Worm (Caenorhabditis elegans) whole organism, L1 larva: ENCODE measurements around the gene Y11D7A.5.
A peak's percentile ranks its signal among the peaks of the same experiment; 100 is the strongest.

ENCODE experiments used
- C16A3.4 ChIP-seq: fragments of 150-350 bp; optimal IDR thresholded peaks from 2 replicates; lab custom pipeline; 2014; ENCODE audit warnings: missing biosample characterization, missing genetic modification characterization
- F16B12.6 ChIP-seq: fragments of 150-350 bp; optimal IDR thresholded peaks from 2 replicates; lab custom pipeline; 2014; ENCODE audit warnings: missing biosample characterization, missing genetic modification characterization
- alr-1 ChIP-seq: fragments of 200-800 bp; sonication (Bioruptor generic); optimal IDR thresholded peaks from 2 replicates; lab custom pipeline; 2018; ENCODE audit warnings: borderline replicate concordance, mild to moderate bottlenecking, missing genetic modification characterization, missing compliant biosample characterization
- aly-2 ChIP-seq: fragments of 150-350 bp; optimal IDR thresholded peaks from 2 replicates; lab custom pipeline; 2014; ENCODE audit warnings: missing biosample characterization, missing genetic modification characterization
- ama-1 ChIP-seq: fragments of 150-350 bp; optimal IDR thresholded peaks from 2 replicates; lab custom pipeline; 2014
- blmp-1 ChIP-seq: fragments of 150-350 bp; optimal IDR thresholded peaks from 2 replicates; lab custom pipeline; 2014; ENCODE audit warnings: missing biosample characterization, missing genetic modification characterization
- dpl-1 ChIP-seq, 3 experiments: fragments of 150-350 bp in 2 of 3; sonication (generic microtip) in 1 of 3; optimal IDR thresholded peaks; 2 replicates each; lab custom pipeline; 2014 to 2017; ENCODE audit warnings: missing biosample characterization in 3 of 3, missing genetic modification characterization in 3 of 3, missing genetic modification reagents in 3 of 3
- dsc-1 ChIP-seq: sonication (generic microtip); optimal IDR thresholded peaks from 2 replicates; lab custom pipeline; 2016; ENCODE audit warnings: mild to moderate bottlenecking, missing genetic modification characterization, missing compliant biosample characterization
- efl-1 ChIP-seq, 4 experiments: fragments of 150-350 bp; optimal IDR thresholded peaks in 3 of 4; peaks in 1 of 4; 1 replicate in 1 of 4; 2 replicates in 3 of 4; lab custom pipeline; 2014; ENCODE audit warnings: missing biosample characterization in 2 of 4, missing genetic modification characterization in 2 of 4, missing genetic modification reagents in 2 of 4
- egl-13 ChIP-seq: sonication (generic microtip); optimal IDR thresholded peaks from 2 replicates; lab custom pipeline; 2016; ENCODE audit warnings: missing genotype, missing genetic modification reagents, missing genetic modification characterization, missing compliant biosample characterization
- egl-27 ChIP-seq, 2 experiments: fragments of 150-350 bp in 1 of 2; sonication (generic microtip); optimal IDR thresholded peaks; 3 replicates each; lab custom pipeline; 2017 to 2018; ENCODE audit warnings: missing biosample characterization in 2 of 2, missing genetic modification characterization in 2 of 2, missing genetic modification reagents in 2 of 2
- elt-3 ChIP-seq, 6 experiments: fragments of 150-350 bp in 1 of 6; sonication (generic microtip); optimal IDR thresholded peaks; 2 replicates each; lab custom pipeline; 2017 to 2018; ENCODE audit warnings: missing biosample characterization in 6 of 6, missing genetic modification characterization in 6 of 6, inconsistent platforms in 1 of 6
- ets-5 ChIP-seq: fragments of 200-800 bp; sonication (Bioruptor generic); IDR thresholded peaks from 2 replicates; pipeline ENCODE4 v1.3.6; 2022; ENCODE audit warnings: missing genetic modification characterization, missing compliant biosample characterization
- hlh-17 ChIP-seq: fragments of 200-800 bp; sonication (Bioruptor generic); optimal IDR thresholded peaks from 2 replicates; lab custom pipeline; 2018; ENCODE audit warnings: missing genetic modification characterization, mild to moderate bottlenecking, missing compliant biosample characterization, moderate library complexity, borderline replicate concordance
- hlh-4 ChIP-seq: sonication (generic microtip); optimal IDR thresholded peaks from 2 replicates; lab custom pipeline; 2016; ENCODE audit warnings: mild to moderate bottlenecking, missing genetic modification characterization, missing compliant biosample characterization
- irx-1 ChIP-seq: sonication (generic microtip); optimal IDR thresholded peaks from 2 replicates; lab custom pipeline; 2016; ENCODE audit warnings: missing genetic modification characterization, missing compliant biosample characterization
- jun-1 ChIP-seq: fragments of 150-350 bp; optimal IDR thresholded peaks from 2 replicates; lab custom pipeline; 2014; ENCODE audit warnings: missing biosample characterization, missing genetic modification reagents, missing genetic modification characterization
- lin-14 ChIP-seq: fragments of 200-800 bp; sonication (Bioruptor generic); optimal IDR thresholded peaks from 2 replicates; lab custom pipeline; 2018; ENCODE audit warnings: mild to moderate bottlenecking, missing genetic modification characterization, moderate library complexity, missing compliant biosample characterization
- lin-35 ChIP-seq, 2 experiments: fragments of 150-350 bp; optimal IDR thresholded peaks; 2 replicates each; lab custom pipeline; 2014; ENCODE audit warnings: missing biosample characterization in 2 of 2, missing genetic modification characterization in 2 of 2, missing genetic modification reagents in 2 of 2
- lin-39 ChIP-seq: fragments of 150-350 bp; optimal IDR thresholded peaks from 2 replicates; lab custom pipeline; 2014; ENCODE audit warnings: missing biosample characterization, missing genetic modification reagents, missing genetic modification characterization
- lir-3 ChIP-seq: sonication (generic microtip); optimal IDR thresholded peaks from 2 replicates; lab custom pipeline; 2016; ENCODE audit warnings: mild to moderate bottlenecking, missing genetic modification characterization, moderate library complexity, missing compliant biosample characterization; ENCODE audit not compliant: poor library complexity
- mab-9 ChIP-seq: fragments of 200-800 bp; sonication (Bioruptor generic); IDR thresholded peaks from 2 replicates; pipeline ENCODE4 v1.3.6; 2022; ENCODE audit warnings: missing genetic modification reagents, missing genetic modification characterization, missing compliant biosample characterization
- mef-2 ChIP-seq: fragments of 150-350 bp; optimal IDR thresholded peaks from 2 replicates; lab custom pipeline; 2014; ENCODE audit warnings: missing biosample characterization, missing genetic modification characterization
- mep-1 ChIP-seq: fragments of 150-350 bp; optimal IDR thresholded peaks from 2 replicates; lab custom pipeline; 2014; ENCODE audit warnings: missing biosample characterization, missing genetic modification characterization
- nhr-19 ChIP-seq: fragments of 200-800 bp; sonication (Bioruptor generic); conservative IDR thresholded peaks from 2 replicates; pipeline ENCODE4 v1.3.6; 2022; ENCODE audit warnings: missing genetic modification characterization, missing compliant biosample characterization
- nhr-237 ChIP-seq: fragments of 150-350 bp; optimal IDR thresholded peaks from 2 replicates; lab custom pipeline; 2014; ENCODE audit warnings: missing biosample characterization, missing genetic modification characterization
- nhr-47 ChIP-seq: sonication (generic microtip); optimal IDR thresholded peaks from 2 replicates; lab custom pipeline; 2016; ENCODE audit warnings: mild to moderate bottlenecking, missing genetic modification characterization, moderate library complexity, missing compliant biosample characterization
- nhr-85 ChIP-seq: sonication (generic microtip); peaks from one replicate; lab custom pipeline; 2016; ENCODE audit warnings: missing genetic modification characterization, inconsistent platforms, missing compliant biosample characterization
- nhr-90 ChIP-seq: sonication (generic microtip); optimal IDR thresholded peaks from 2 replicates; lab custom pipeline; 2016; ENCODE audit warnings: mild to moderate bottlenecking, missing genetic modification characterization, missing compliant biosample characterization; ENCODE audit not compliant: poor library complexity
- skn-1 ChIP-seq: fragments of 150-350 bp; optimal IDR thresholded peaks from 2 replicates; lab custom pipeline; 2014; ENCODE audit warnings: missing biosample characterization, missing genetic modification characterization
- unc-130 ChIP-seq: fragments of 150-350 bp; optimal IDR thresholded peaks from 2 replicates; lab custom pipeline; 2017; ENCODE audit warnings: missing biosample characterization, missing genetic modification characterization, inconsistent platforms
- unc-62 ChIP-seq: fragments of 150-350 bp; optimal IDR thresholded peaks from 2 replicates; lab custom pipeline; 2014; ENCODE audit warnings: missing biosample characterization, missing genetic modification reagents, missing genetic modification characterization
- unc-86 ChIP-seq: sonication (generic microtip); optimal IDR thresholded peaks from 2 replicates; lab custom pipeline; 2016; ENCODE audit warnings: missing genetic modification characterization, missing compliant biosample characterization
- vab-15 ChIP-seq: sonication (generic microtip); optimal IDR thresholded peaks from 2 replicates; lab custom pipeline; 2017; ENCODE audit warnings: missing genotype, mild to moderate bottlenecking, missing genetic modification characterization, missing compliant biosample characterization
- xbp-1 ChIP-seq: sonication (generic microtip); optimal IDR thresholded peaks from 2 replicates; lab custom pipeline; 2016; ENCODE audit warnings: missing genetic modification characterization, missing compliant biosample characterization
- zag-1 ChIP-seq: fragments of 150-350 bp; optimal IDR thresholded peaks from 2 replicates; lab custom pipeline; 2014; ENCODE audit warnings: missing biosample characterization, missing genetic modification characterization
- zip-4 ChIP-seq: fragments of 200-800 bp; sonication (Bioruptor generic); optimal IDR thresholded peaks from 2 replicates; lab custom pipeline; 2018; ENCODE audit warnings: mild to moderate bottlenecking, missing genetic modification characterization, moderate library complexity, missing compliant biosample characterization

The Y11D7A.5 gene

DNA sequence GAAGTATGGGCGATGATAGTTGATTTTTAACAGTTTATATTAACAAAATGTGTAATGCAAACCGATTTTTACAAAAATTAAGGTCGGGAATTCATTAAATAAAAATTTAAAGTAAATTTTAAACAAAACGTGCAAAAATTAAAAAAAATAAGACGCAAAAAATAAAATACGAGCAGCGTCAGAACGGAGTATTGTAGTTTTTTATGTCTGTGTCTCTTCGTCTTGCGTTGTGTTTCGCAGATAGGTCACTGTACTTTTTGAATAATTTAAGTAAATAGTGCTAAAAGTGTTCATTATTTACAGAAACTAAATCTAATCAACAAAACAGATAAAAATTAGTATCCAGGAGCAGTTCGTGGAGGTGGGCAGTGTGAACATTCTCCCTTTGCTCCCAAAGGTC is 15.0 kb upstream of the Y11D7A.5 start (continued):
- no peak for TF ChIP-seq ets-5 (GFP tag; lab: Robert Waterston, UW)
- TF ChIP-seq nhr-47 (tag; lab: Kevin White, UChicago) = peak; percentile 37
- no peak for TF ChIP-seq hlh-17 (GFP tag; lab: Kevin White, UChicago)
- no peak for TF ChIP-seq nhr-237 (tag; lab: Kevin White, UChicago)
- no peak for TF ChIP-seq hlh-4
- no peak for TF ChIP-seq unc-86 (tag; lab: Kevin White, UChicago)
- no peak for TF ChIP-seq irx-1 (tag; lab: Kevin White, UChicago)
- peak; percentile 47 to 62 for TF ChIP-seq efl-1 (optimal IDR thresholded peaks at IDR 0.05; lab: Kevin White, UChicago)
- TF ChIP-seq efl-1 (GFP tag; optimal IDR thresholded peaks at IDR 0.05 in 1 of 2; lab: Kevin White, UChicago) = peak; percentile 54 to 90
- TF ChIP-seq skn-1 = peak; percentile 48
- peak; percentile 43 to 56 for TF ChIP-seq lin-35 (GFP tag; optimal IDR thresholded peaks at IDR 0.05; lab: Kevin White, UChicago)
- no peak for TF ChIP-seq unc-130 (tag; lab: Kevin White, UChicago)
- TF ChIP-seq mef-2 (tag; lab: Kevin White, UChicago) = no peak
- TF ChIP-seq zag-1 = no peak
- TF ChIP-seq egl-27 (tag; optimal IDR thresholded peaks at IDR 0.05; lab: Kevin White, UChicago) = no peak
- no peak for TF ChIP-seq F16B12.6 (tag; lab: Kevin White, UChicago)
- peak; percentile 18 for TF ChIP-seq nhr-90
- TF ChIP-seq mep-1 = peak; percentile 61
- no peak for TF ChIP-seq lin-39 (tag; lab: Kevin White, UChicago)
- no peak for TF ChIP-seq alr-1 (tag; lab: Kevin White, UChicago)
- no peak for TF ChIP-seq nhr-85
- TF ChIP-seq egl-13 (tag; lab: Kevin White, UChicago) = no peak
- peak; percentile 21; the same call in 1 of the 2 replicates for TF ChIP-seq nhr-19 (GFP tag; lab: Robert Waterston, UW)
- no peak for TF ChIP-seq vab-15 (tag; lab: Kevin White, UChicago)
- TF ChIP-seq jun-1 (tag; lab: Kevin White, UChicago) = no peak
- no peak for TF ChIP-seq zip-4 (GFP tag; lab: Kevin White, UChicago)
- no peak for TF ChIP-seq elt-3 (tag; optimal IDR thresholded peaks at IDR 0.05; lab: Kevin White, UChicago)

ce11 chrIV:9259687-9260086 is 14.4 kb upstream of the Y11D7A.5 start, which contains the start of gene Y11D7A.10:
TSS of gene Y11D7A.10 (minus strand) at chrIV:9259768.
- TF ChIP-seq vab-15 (tag; lab: Kevin White, UChicago) (no peak), lin-14 (GFP tag; lab: Kevin White, UChicago) (no peak), dpl-1 (GFP tag; optimal IDR thresholded peaks at IDR 0.05; lab: Kevin White, UChicago) (no peak), dsc-1 (tag; lab: Kevin White, UChicago) (no peak), lin-35 (GFP tag; optimal IDR thresholded peaks at IDR 0.05; lab: Kevin White, UChicago) (peak in 1 of 2 experiments; percentile 2), skn-1 (peak; percentile 60), mab-9 (GFP tag; lab: Robert Waterston, UW) (no peak)

DNA sequence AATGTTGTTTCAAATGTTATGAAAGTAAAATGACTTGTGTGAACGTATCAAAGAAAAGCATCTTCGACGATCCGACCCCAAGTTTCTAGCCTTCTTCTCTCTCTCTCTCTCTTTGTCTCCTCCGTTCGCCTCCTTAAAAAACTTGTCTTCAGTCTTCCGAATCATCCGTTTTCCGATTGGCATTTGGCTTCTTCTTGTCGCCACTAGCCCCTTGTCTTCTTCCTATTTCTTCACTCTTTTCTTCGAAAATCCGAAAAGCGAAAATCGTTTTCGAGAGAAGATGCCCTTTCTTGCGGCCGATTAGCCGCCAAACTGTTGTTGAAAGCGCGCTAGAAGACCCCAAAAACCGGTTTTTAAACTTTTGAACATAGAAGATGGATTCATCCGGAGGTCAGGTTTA is 13.2 kb upstream of the Y11D7A.5 start:
- no peak for TF ChIP-seq lir-3 (tag; lab: Kevin White, UChicago)
- no peak for TF ChIP-seq xbp-1 (tag; lab: Kevin White, UChicago)
- no peak for TF ChIP-seq C16A3.4 (tag; lab: Kevin White, UChicago)
- TF ChIP-seq ama-1 (lab: Kevin White, UChicago) = peak; percentile 11
- no peak for TF ChIP-seq unc-62 (GFP tag; lab: Kevin White, UChicago)
- no peak for TF ChIP-seq nhr-85
- no peak for TF ChIP-seq nhr-47 (tag; lab: Kevin White, UChicago)
- no peak for TF ChIP-seq aly-2 (tag; lab: Kevin White, UChicago)
- TF ChIP-seq irx-1 (tag; lab: Kevin White, UChicago) = no peak
- TF ChIP-seq blmp-1 (tag; lab: Kevin White, UChicago) = peak; percentile 93
